Worm (Caenorhabditis elegans) whole organism, early embryonic: ENCODE measurements around the gene mam-7.

Experiments
- B0310.2 ChIP-seq: sonication (generic microtip); optimal IDR thresholded peaks from 2 replicates; lab custom pipeline; 2016; ENCODE audit warnings: mild to moderate bottlenecking, missing genetic modification characterization, missing compliant biosample characterization
- F13C5.2 ChIP-seq: sonication (generic microtip); optimal IDR thresholded peaks from 2 replicates; lab custom pipeline; 2017; ENCODE audit warnings: mild to moderate bottlenecking, missing genetic modification characterization, inconsistent platforms, missing compliant biosample characterization
- aly-1 ChIP-seq: sonication (generic microtip); optimal IDR thresholded peaks from 2 replicates; lab custom pipeline; 2016; ENCODE audit warnings: missing genetic modification characterization, missing compliant biosample characterization
- ama-1 ChIP-seq: fragments of 150-350 bp; optimal IDR thresholded peaks from 2 replicates; lab custom pipeline; 2014
- ceh-13 ChIP-seq: fragments of 200-800 bp; sonication (Bioruptor generic); optimal IDR thresholded peaks from 2 replicates; lab custom pipeline; 2018; ENCODE audit warnings: mild to moderate bottlenecking, missing genetic modification characterization, missing compliant biosample characterization
- ceh-36 ChIP-seq: sonication (generic microtip); optimal IDR thresholded peaks from 2 replicates; lab custom pipeline; 2016; ENCODE audit warnings: missing genetic modification characterization, inconsistent platforms, missing compliant biosample characterization
- ets-7 ChIP-seq: sonication (generic microtip); optimal IDR thresholded peaks from 2 replicates; lab custom pipeline; 2016; ENCODE audit warnings: missing genotype, missing genetic modification characterization, missing compliant biosample characterization
- flt-1 ChIP-seq: fragments of 200-800 bp; sonication (Bioruptor generic); IDR thresholded peaks from 2 replicates; pipeline ENCODE4 v1.3.6; 2022; ENCODE audit warnings: missing genetic modification characterization, missing compliant biosample characterization
- hmbx-1 ChIP-seq: sonication (generic microtip); optimal IDR thresholded peaks from 2 replicates; lab custom pipeline; 2016; ENCODE audit warnings: mild to moderate bottlenecking, missing genetic modification characterization, missing compliant biosample characterization
- hmg-4 ChIP-seq: fragments of 200-800 bp; sonication (Bioruptor generic); optimal IDR thresholded peaks from 2 replicates; lab custom pipeline; 2018; ENCODE audit warnings: mild to moderate bottlenecking, missing genetic modification characterization, missing compliant biosample characterization
- hnd-1 ChIP-seq: sonication (generic microtip); optimal IDR thresholded peaks from 2 replicates; lab custom pipeline; 2016; ENCODE audit warnings: missing genetic modification characterization, missing compliant biosample characterization
- pes-1 ChIP-seq: fragments of 200-800 bp; sonication (Bioruptor generic); IDR thresholded peaks from 2 replicates; pipeline ENCODE4 v1.3.6; 2022; ENCODE audit warnings: missing genetic modification reagents, missing genetic modification characterization, missing compliant biosample characterization
- scrt-1 ChIP-seq: fragments of 200-800 bp; sonication (Bioruptor generic); IDR thresholded peaks from 2 replicates; pipeline ENCODE4 v1.3.6; 2022; ENCODE audit warnings: missing genetic modification characterization, missing compliant biosample characterization
- sea-1 ChIP-seq: fragments of 200-800 bp; sonication (Bioruptor generic); conservative IDR thresholded peaks from 2 replicates; pipeline ENCODE4 v1.3.6; 2022; ENCODE audit warnings: missing genetic modification characterization, missing compliant biosample characterization
- tbx-11 ChIP-seq: fragments of 200-800 bp; sonication (Bioruptor generic); IDR thresholded peaks from 2 replicates; pipeline ENCODE4 v1.3.6; 2022; ENCODE audit warnings: missing genetic modification characterization, missing compliant biosample characterization
- tbx-37 ChIP-seq: fragments of 200-800 bp; sonication (Bioruptor generic); conservative IDR thresholded peaks from 2 replicates; pipeline ENCODE4 v1.3.6; 2022; ENCODE audit warnings: missing genetic modification reagents, missing genetic modification characterization, missing compliant biosample characterization
- tra-4 ChIP-seq: sonication (generic microtip); optimal IDR thresholded peaks from 2 replicates; lab custom pipeline; 2017; ENCODE audit warnings: missing genetic modification characterization, missing compliant biosample characterization

mam-7 gene

ce11 chrIII:9907574-9907973, 14.6 kb downstream of the mam-7 start:
- no peak for TF ChIP-seq ets-7
- TF ChIP-seq hnd-1, result no peak
- TF ChIP-seq scrt-1 (GFP tag; lab: Robert Waterston, UW), result no peak

- TF ChIP-seq ceh-13 (no peak), ceh-36 (tag; lab: Kevin White, UChicago) (no peak), F13C5.2 (tag; lab: Kevin White, UChicago) (no peak), tbx-37 (GFP tag; lab: Robert Waterston, UW) (no peak), hmg-4 (GFP tag; lab: Kevin White, UChicago) (no peak), flt-1 (GFP tag; lab: Robert Waterston, UW) (no peak), hmbx-1 (no peak)
Measured at ce11 chrIII:9908769-9909168, 15.8 kb downstream of the mam-7 start.

ce11 chrIII:9910608-9911479, 17.9 kb downstream of the mam-7 start, which contains the start of the genes cyld-1 and F40F12.9:
TSS of gene cyld-1 (minus strand) at chrIII:9910658.
TSS of gene F40F12.9 (plus strand) at chrIII:9911328.
- TF ChIP-seq tra-4 (tag; lab: Kevin White, UChicago), result no peak
- no peak for TF ChIP-seq tbx-37 (GFP tag; lab: Robert Waterston, UW)
- TF ChIP-seq ceh-13, result no peak
- TF ChIP-seq ets-7, result no peak
- no peak for TF ChIP-seq tbx-11 (GFP tag; lab: Robert Waterston, UW)
- no peak for TF ChIP-seq hmg-4 (GFP tag; lab: Kevin White, UChicago)

ce11 chrIII:9912501-9912900, 19.5 kb downstream of the mam-7 start:
- TF ChIP-seq ets-7 (no peak), ceh-36 (tag; lab: Kevin White, UChicago) (no peak), hmbx-1 (no peak), F13C5.2 (tag; lab: Kevin White, UChicago) (no peak), flt-1 (GFP tag; lab: Robert Waterston, UW) (no peak), sea-1 (GFP tag; lab: Robert Waterston, UW) (no peak), scrt-1 (GFP tag; lab: Robert Waterston, UW) (no peak), pes-1 (GFP tag; lab: Robert Waterston, UW) (no peak), hmg-4 (GFP tag; lab: Kevin White, UChicago) (no peak), tbx-37 (GFP tag; lab: Robert Waterston, UW) (no peak), ama-1 (lab: Kevin White, UChicago) (no peak), aly-1 (tag; lab: Kevin White, UChicago) (no peak), ceh-13 (no peak), hnd-1 (no peak), tra-4 (tag; lab: Kevin White, UChicago) (no peak), B0310.2 (tag; lab: Kevin White, UChicago) (no peak), tbx-11 (GFP tag; lab: Robert Waterston, UW) (no peak)

ce11 chrIII:9912998-9913397, 20.0 kb downstream of the mam-7 start:
- TF ChIP-seq B0310.2 (tag; lab: Kevin White, UChicago) (no peak), hnd-1 (no peak), scrt-1 (GFP tag; lab: Robert Waterston, UW) (no peak), aly-1 (tag; lab: Kevin White, UChicago) (no peak), F13C5.2 (tag; lab: Kevin White, UChicago) (no peak), hmbx-1 (no peak), tbx-11 (GFP tag; lab: Robert Waterston, UW) (no peak), hmg-4 (GFP tag; lab: Kevin White, UChicago) (no peak), pes-1 (GFP tag; lab: Robert Waterston, UW) (no peak), tbx-37 (GFP tag; lab: Robert Waterston, UW) (no peak), flt-1 (GFP tag; lab: Robert Waterston, UW) (no peak), tra-4 (tag; lab: Kevin White, UChicago) (no peak), ama-1 (lab: Kevin White, UChicago) (no peak), ets-7 (no peak), ceh-13 (no peak), sea-1 (GFP tag; lab: Robert Waterston, UW) (no peak), ceh-36 (tag; lab: Kevin White, UChicago) (no peak)

- TF ChIP-seq sea-1 (GFP tag; lab: Robert Waterston, UW), result no peak
- TF ChIP-seq tra-4 (tag; lab: Kevin White, UChicago), result no peak
- no peak for TF ChIP-seq pes-1 (GFP tag; lab: Robert Waterston, UW)
- TF ChIP-seq F13C5.2 (tag; lab: Kevin White, UChicago), result no peak
- no peak for TF ChIP-seq ama-1 (lab: Kevin White, UChicago)
- no peak for TF ChIP-seq ceh-13
Measured at ce11 chrIII:9913722-9914121, 20.8 kb downstream of the mam-7 start, which contains the start of gene cbp-3. TSS of gene cbp-3 (plus strand) at chrIII:9913993.

- TF ChIP-seq tbx-37 (GFP tag; lab: Robert Waterston, UW) (no peak), aly-1 (tag; lab: Kevin White, UChicago) (no peak), ceh-36 (tag; lab: Kevin White, UChicago) (no peak), tbx-11 (GFP tag; lab: Robert Waterston, UW) (no peak), B0310.2 (tag; lab: Kevin White, UChicago) (no peak), hmg-4 (GFP tag; lab: Kevin White, UChicago) (no peak), ama-1 (lab: Kevin White, UChicago) (no peak), hmbx-1 (no peak)
Measured at ce11 chrIII:9920764-9921163, 27.8 kb downstream of the mam-7 start, which contains the start of gene F40F12.3. TSS of gene F40F12.3 (minus strand) at chrIII:9920864.
